Fruit fly (Drosophila melanogaster): ENCODE data around the gene Pis.

Gene Pis

dm6 chrX:15703720-15704206 lies at the start of gene Pis, which contains the start of gene Hap40:
TSS of gene Pis (minus strand) at chrX:15703770.
TSS of gene Hap40 (plus strand) at chrX:15704125.
- TF ChIP-seq Blimp-1 (GFP tag; optimal IDR thresholded peaks at IDR 0.05), result no peak
- peak; percentile 60; the same call in 2 of the 3 replicates for TF ChIP-seq CG6163 (GFP tag; IDR thresholded peaks at IDR 0.05)
- peak; percentile 49 for TF ChIP-seq CG10669 (GFP tag; optimal IDR thresholded peaks at IDR 0.05)
- TF ChIP-seq CG15336 (GFP tag; IDR thresholded peaks at IDR 0.05), result 0 out of 2 replicates have a peak, but pooled peaks have one; percentile 17
- TF ChIP-seq vri (GFP tag; optimal IDR thresholded peaks at IDR 0.05), result peak; percentile 22
- TF ChIP-seq CG34406 (GFP tag; optimal IDR thresholded peaks at IDR 0.05), result peak; percentile 35
- TF ChIP-seq CG3919 (GFP tag; optimal IDR thresholded peaks at IDR 0.05), result peak; percentile 51
- TF ChIP-seq Sox102F (GFP tag; optimal IDR thresholded peaks at IDR 0.05), result no peak
- TF ChIP-seq topi (GFP tag; optimal IDR thresholded peaks at IDR 0.05), result peak; percentile 61
- peak; percentile 63 for TF ChIP-seq CG11902 (GFP tag; optimal IDR thresholded peaks at IDR 0.05)
- peak; percentile 36 for TF ChIP-seq net (GFP tag; optimal IDR thresholded peaks at IDR 0.05)
- TF ChIP-seq CG7368 (GFP tag; optimal IDR thresholded peaks at IDR 0.05), result no peak
- peak; percentile 70 for TF ChIP-seq Smox (GFP tag; optimal IDR thresholded peaks at IDR 0.05)
- TF ChIP-seq CG11762 (GFP tag; optimal IDR thresholded peaks at IDR 0.05; ENCODE audit: insufficient read depth), result no peak
- peak; percentile 37 for TF ChIP-seq Lpt (GFP tag; optimal IDR thresholded peaks at IDR 0.05)
- TF ChIP-seq fkh (GFP tag; optimal IDR thresholded peaks at IDR 0.05), result peak; percentile 77
- peak; percentile 15 for TF ChIP-seq Eip93F (GFP tag; optimal IDR thresholded peaks at IDR 0.05)
- TF ChIP-seq salr (GFP tag; optimal IDR thresholded peaks at IDR 0.05), result peak in 1 of 2 experiments; percentile 28
- peak; percentile 59 for TF ChIP-seq Ets21C (GFP tag; optimal IDR thresholded peaks at IDR 0.05)
- TF ChIP-seq dsx (GFP tag; optimal IDR thresholded peaks at IDR 0.05; ENCODE audit: poor library complexity, severe bottlenecking), result peak; percentile 56
- peak; percentile 19 for TF ChIP-seq CG8319 (GFP tag; optimal IDR thresholded peaks at IDR 0.05)
- TF ChIP-seq CG6792 (GFP tag; optimal IDR thresholded peaks at IDR 0.05), result peak; percentile 39
- peak; percentile 77 for TF ChIP-seq CG31627 (GFP tag; optimal IDR thresholded peaks at IDR 0.05)
- no peak for TF ChIP-seq Eip75B (GFP tag; optimal IDR thresholded peaks at IDR 0.05)
- TF ChIP-seq Met (GFP tag; optimal IDR thresholded peaks at IDR 0.05), result no peak
- peak; percentile 55 for TF ChIP-seq Ets96B (tag; optimal IDR thresholded peaks at IDR 0.05)
- no peak for TF ChIP-seq Hr38 (GFP tag; optimal IDR thresholded peaks at IDR 0.05)
- TF ChIP-seq Hr39 (GFP tag; optimal IDR thresholded peaks at IDR 0.05), result peak; percentile 77
- TF ChIP-seq pdm3 (GFP tag; optimal IDR thresholded peaks at IDR 0.05), result peak; percentile 69
- TF ChIP-seq CG1621 (tag; optimal IDR thresholded peaks at IDR 0.05), result no peak
- TF ChIP-seq Hr4 (GFP tag; optimal IDR thresholded peaks at IDR 0.05), result peak; percentile 67
- TF ChIP-seq CG8119 (GFP tag; IDR thresholded peaks at IDR 0.05), result peak; percentile 47; the same call in 2 of the 3 replicates
- TF ChIP-seq CG4318 (GFP tag; optimal IDR thresholded peaks at IDR 0.05), result peak; percentile 67
- peak; percentile 76 for TF ChIP-seq CG3032 (tag; optimal IDR thresholded peaks at IDR 0.05)
- TF ChIP-seq cyc (GFP tag; optimal IDR thresholded peaks at IDR 0.05), result peak; percentile 64
- TF ChIP-seq fd59A (GFP tag; optimal IDR thresholded peaks at IDR 0.05), result peak; percentile 42
- TF ChIP-seq svp (GFP tag), result peak; percentile 94
- peak; percentile 47 for TF ChIP-seq CG6808 (GFP tag; optimal IDR thresholded peaks at IDR 0.05)
- peak; percentile 65 for TF ChIP-seq acj6 (GFP tag; optimal IDR thresholded peaks at IDR 0.05)
- peak; percentile 83 for TF ChIP-seq Sox14 (GFP tag; optimal IDR thresholded peaks at IDR 0.05)
- peak; percentile 67 for TF ChIP-seq esn (GFP tag; optimal IDR thresholded peaks at IDR 0.05)
- peak; percentile 63 for TF ChIP-seq dac (GFP tag; optimal IDR thresholded peaks at IDR 0.05)
- TF ChIP-seq Gug (GFP tag; IDR thresholded peaks at IDR 0.05), result peak; percentile 53
- TF ChIP-seq fd85E (GFP tag; optimal IDR thresholded peaks at IDR 0.05), result no peak
- peak; percentile 70 for TF ChIP-seq CG10631 (GFP tag; optimal IDR thresholded peaks at IDR 0.05)
- peak; percentile 68 for TF ChIP-seq Sox15 (GFP tag; optimal IDR thresholded peaks at IDR 0.05)
- TF ChIP-seq CG6854 (GFP tag; optimal IDR thresholded peaks at IDR 0.05), result no peak
- no peak for TF ChIP-seq spab (GFP tag; optimal IDR thresholded peaks at IDR 0.05)
- TF ChIP-seq CG11294 (GFP tag; IDR thresholded peaks at IDR 0.05), result peak; percentile 12; the same call in 1 of the 2 replicates
- TF ChIP-seq Eip78C (GFP tag), result peak; percentile 77
- TF ChIP-seq CG32006 (GFP tag; optimal IDR thresholded peaks at IDR 0.05), result peak; percentile 79
- TF ChIP-seq lz (GFP tag; optimal IDR thresholded peaks at IDR 0.05), result peak; percentile 78
